Worm (Caenorhabditis elegans) whole organism, L4 larva: ENCODE results near the gene cpi-1.

ENCODE experiments used
- F44E2.7 ChIP-seq: fragments of 200-800 bp; sonication (Bioruptor generic); IDR thresholded peaks from 2 replicates; pipeline ENCODE4 v2.1.2; 2022; ENCODE audit warnings: missing genetic modification characterization, missing compliant biosample characterization
- T20F7.1 ChIP-seq: fragments of 200-800 bp; sonication (Bioruptor generic); optimal IDR thresholded peaks from 2 replicates; lab custom pipeline; 2018; ENCODE audit warnings: mild to moderate bottlenecking, missing genetic modification characterization, missing compliant biosample characterization
- Y105C5A.15 ChIP-seq: fragments of 200-800 bp; sonication (Bioruptor generic); IDR thresholded peaks from 2 replicates; pipeline ENCODE4 v1.3.6; 2022; ENCODE audit warnings: missing genetic modification characterization, missing compliant biosample characterization
- Y75B8A.6 ChIP-seq: fragments of 200-800 bp; sonication (Bioruptor generic); IDR thresholded peaks from 2 replicates; pipeline ENCODE4 v1.3.6; 2022; ENCODE audit warnings: missing genetic modification reagents, missing genetic modification characterization, missing compliant biosample characterization
- ZK337.2 ChIP-seq: fragments of 200-800 bp; sonication (Bioruptor generic); IDR thresholded peaks from 2 replicates; pipeline ENCODE4 v1.3.6; 2022; ENCODE audit warnings: missing genetic modification reagents, missing genetic modification characterization, missing compliant biosample characterization
- ZK546.5 ChIP-seq, 2 experiments: sonication (generic microtip); optimal IDR thresholded peaks; 2 replicates each; lab custom pipeline; 2017; ENCODE audit warnings: missing biosample characterization in 2 of 2, missing genetic modification characterization in 2 of 2
- aha-1 ChIP-seq: fragments of 150-350 bp; peaks from one replicate; lab custom pipeline; 2014; ENCODE audit warnings: missing biosample characterization, missing genetic modification characterization
- aly-2 ChIP-seq: sonication (generic microtip); optimal IDR thresholded peaks from 2 replicates; lab custom pipeline; 2018; ENCODE audit warnings: missing biosample characterization, missing genetic modification characterization
- attf-4 ChIP-seq: sonication (generic microtip); optimal IDR thresholded peaks from 3 replicates; lab custom pipeline; 2017; ENCODE audit warnings: missing biosample characterization, missing genetic modification characterization
- ceh-28 ChIP-seq: fragments of 150-350 bp; optimal IDR thresholded peaks from 2 replicates; lab custom pipeline; 2014; ENCODE audit warnings: missing biosample characterization, missing genetic modification reagents, missing genetic modification characterization
- ceh-82 ChIP-seq: sonication (generic microtip); optimal IDR thresholded peaks from 2 replicates; lab custom pipeline; 2017; ENCODE audit warnings: missing biosample characterization, missing genetic modification characterization
- cey-2 ChIP-seq: sonication (generic microtip); optimal IDR thresholded peaks from 3 replicates; lab custom pipeline; 2017; ENCODE audit warnings: missing genetic modification characterization, mild to moderate bottlenecking, missing compliant biosample characterization, antibody characterized with exemption, borderline replicate concordance; ENCODE audit not compliant: insufficient read depth
- ctbp-1 ChIP-seq: fragments of 200-800 bp; sonication (Bioruptor generic); IDR thresholded peaks from 2 replicates; pipeline ENCODE4 v1.3.6; 2022; ENCODE audit warnings: missing genetic modification reagents, missing genetic modification characterization, missing compliant biosample characterization
- daf-12 ChIP-seq: fragments of 150-350 bp; optimal IDR thresholded peaks from 2 replicates; lab custom pipeline; 2014; ENCODE audit warnings: missing biosample characterization, missing genetic modification reagents, missing genetic modification characterization
- daf-19 ChIP-seq: fragments of 200-800 bp; sonication (Bioruptor generic); conservative IDR thresholded peaks from 2 replicates; pipeline ENCODE4 v1.3.6; 2022; ENCODE audit warnings: missing genetic modification characterization, missing compliant biosample characterization
- dmd-8 ChIP-seq: fragments of 200-800 bp; sonication (Bioruptor generic); IDR thresholded peaks from 2 replicates; pipeline ENCODE4 v1.3.6; 2022; ENCODE audit warnings: missing genetic modification characterization, missing compliant biosample characterization
- dmd-9 ChIP-seq: fragments of 200-800 bp; sonication (Bioruptor generic); IDR thresholded peaks from 2 replicates; pipeline ENCODE4 v1.3.6; 2022; ENCODE audit warnings: missing genetic modification reagents, missing genetic modification characterization, missing compliant biosample characterization
- dve-1 ChIP-seq: sonication (generic microtip); optimal IDR thresholded peaks from 2 replicates; lab custom pipeline; 2017; ENCODE audit warnings: antibody characterized with exemption, mild to moderate bottlenecking, missing genetic modification characterization, missing compliant biosample characterization; ENCODE audit not compliant: insufficient read depth
- egl-27 ChIP-seq: sonication (generic microtip); optimal IDR thresholded peaks from 3 replicates; lab custom pipeline; 2017; ENCODE audit warnings: missing biosample characterization, missing genetic modification reagents, missing genetic modification characterization
- fkh-10 ChIP-seq: fragments of 150-350 bp; optimal IDR thresholded peaks from 2 replicates; lab custom pipeline; 2014; ENCODE audit warnings: missing biosample characterization, missing genetic modification reagents, missing genetic modification characterization
- gei-8 ChIP-seq: fragments of 200-800 bp; sonication (Bioruptor generic); optimal IDR thresholded peaks from 2 replicates; lab custom pipeline; 2018; ENCODE audit warnings: mild to moderate bottlenecking, missing genetic modification characterization, missing compliant biosample characterization
- hif-1 ChIP-seq, 2 experiments: sonication (generic microtip); optimal IDR thresholded peaks; 2 replicates each; lab custom pipeline; 2016 to 2017; ENCODE audit warnings: missing compliant biosample characterization in 2 of 2, missing genetic modification characterization in 2 of 2, missing genetic modification reagents in 2 of 2, missing genotype in 2 of 2, mild to moderate bottlenecking in 1 of 2
- hlh-30 ChIP-seq: sonication (generic microtip); optimal IDR thresholded peaks from 2 replicates; lab custom pipeline; 2017; ENCODE audit warnings: antibody characterized with exemption, mild to moderate bottlenecking, missing genetic modification characterization, missing compliant biosample characterization; ENCODE audit not compliant: insufficient read depth
- jun-1 ChIP-seq: fragments of 150-350 bp; optimal IDR thresholded peaks from 2 replicates; lab custom pipeline; 2014; ENCODE audit warnings: missing biosample characterization, missing genetic modification reagents, missing genetic modification characterization
- lin-1 ChIP-seq: fragments of 200-800 bp; sonication (Bioruptor generic); IDR thresholded peaks from 2 replicates; pipeline ENCODE4 v1.3.6; 2022; ENCODE audit warnings: missing genetic modification reagents, missing genetic modification characterization, missing compliant biosample characterization
- lin-15B ChIP-seq: fragments of 150-350 bp; sonication (generic microtip); optimal IDR thresholded peaks from 3 replicates; lab custom pipeline; 2014; ENCODE audit warnings: missing biosample characterization, missing genetic modification characterization
- lin-39 ChIP-seq: fragments of 150-350 bp; optimal IDR thresholded peaks from 2 replicates; lab custom pipeline; 2014; ENCODE audit warnings: missing biosample characterization, missing genetic modification reagents, missing genetic modification characterization
- lsy-2 ChIP-seq, 2 experiments: fragments of 150-350 bp in 1 of 2; sonication (generic microtip) in 1 of 2; optimal IDR thresholded peaks; 2 replicates each; lab custom pipeline; 2014 to 2017; ENCODE audit warnings: missing biosample characterization in 2 of 2, missing genetic modification characterization in 2 of 2
- madf-5 ChIP-seq, 2 experiments: fragments of 200-800 bp; sonication (Bioruptor generic); IDR thresholded peaks; 2 replicates each; pipeline ENCODE4 v1.3.6; 2022; ENCODE audit warnings: missing compliant biosample characterization in 2 of 2, missing genetic modification characterization in 2 of 2
- mdl-1 ChIP-seq, 2 experiments: fragments of 150-350 bp in 1 of 2; sonication (generic microtip) in 1 of 2; optimal IDR thresholded peaks; 2 replicates each; lab custom pipeline; 2014 to 2017; ENCODE audit warnings: missing biosample characterization in 2 of 2, missing genetic modification characterization in 2 of 2
- mdt-29 ChIP-seq: fragments of 200-800 bp; sonication (Bioruptor generic); IDR thresholded peaks from 2 replicates; pipeline ENCODE4 v1.3.6; 2022; ENCODE audit warnings: missing genetic modification reagents, missing genetic modification characterization, missing compliant biosample characterization
- mxl-2 ChIP-seq: fragments of 200-800 bp; sonication (Bioruptor generic); conservative IDR thresholded peaks from 2 replicates; pipeline ENCODE4 v1.3.6; 2022; ENCODE audit warnings: missing genetic modification reagents, missing genetic modification characterization, missing compliant biosample characterization
- nhr-11 ChIP-seq: fragments of 150-350 bp; optimal IDR thresholded peaks from 2 replicates; lab custom pipeline; 2014; ENCODE audit warnings: missing biosample characterization, missing genetic modification characterization
- nhr-111 ChIP-seq: fragments of 200-800 bp; sonication (Bioruptor generic); optimal IDR thresholded peaks from 2 replicates; lab custom pipeline; 2018; ENCODE audit warnings: mild to moderate bottlenecking, missing genetic modification characterization, missing compliant biosample characterization
- nhr-237 ChIP-seq: sonication (generic microtip); optimal IDR thresholded peaks from 2 replicates; lab custom pipeline; 2017; ENCODE audit warnings: missing biosample characterization, missing genetic modification characterization
- nhr-77 ChIP-seq: fragments of 150-350 bp; optimal IDR thresholded peaks from 2 replicates; lab custom pipeline; 2014; ENCODE audit warnings: missing biosample characterization, missing genetic modification characterization
- pha-4 ChIP-seq, 2 experiments: fragments of 150-350 bp in 1 of 2; fragments of 200-800 bp in 1 of 2; sonication (Bioruptor generic) in 1 of 2; IDR thresholded peaks in 1 of 2; optimal IDR thresholded peaks in 1 of 2; 2 replicates each; pipeline versions ENCODE4 v1.3.6 to Lab custom; 2014 to 2022; ENCODE audit warnings: missing genetic modification characterization in 2 of 2, missing genetic modification reagents in 2 of 2, missing biosample characterization in 1 of 2, missing compliant biosample characterization in 1 of 2
- php-3 ChIP-seq: fragments of 200-800 bp; sonication (Bioruptor generic); IDR thresholded peaks from 2 replicates; pipeline ENCODE4 v1.3.6; 2022; ENCODE audit warnings: missing genetic modification reagents, missing genetic modification characterization, missing compliant biosample characterization
- rbr-2 ChIP-seq: sonication (generic microtip); optimal IDR thresholded peaks from 2 replicates; lab custom pipeline; 2016; ENCODE audit warnings: missing genotype, missing genetic modification characterization, missing compliant biosample characterization
- sdz-12 ChIP-seq: fragments of 200-800 bp; sonication (Bioruptor generic); optimal IDR thresholded peaks from 2 replicates; lab custom pipeline; 2018; ENCODE audit warnings: mild to moderate bottlenecking, missing genetic modification characterization, missing compliant biosample characterization
- unc-39 ChIP-seq: sonication (generic microtip); optimal IDR thresholded peaks from 2 replicates; lab custom pipeline; 2017; ENCODE audit warnings: missing biosample characterization, missing genetic modification characterization
- unc-62 ChIP-seq, 3 experiments: fragments of 150-350 bp in 1 of 3; sonication (generic microtip); optimal IDR thresholded peaks in 2 of 3; peaks in 1 of 3; 1 replicate in 1 of 3; 2 replicates in 2 of 3; lab custom pipeline; 2014 to 2017; ENCODE audit warnings: missing biosample characterization in 3 of 3, missing genetic modification characterization in 3 of 3, missing genetic modification reagents in 3 of 3, missing genotype in 1 of 3
- vab-7 ChIP-seq: fragments of 200-800 bp; sonication (Bioruptor generic); IDR thresholded peaks from 2 replicates; pipeline ENCODE4 v1.3.6; 2022; ENCODE audit warnings: missing genetic modification reagents, missing genetic modification characterization, missing compliant biosample characterization
- zag-1 ChIP-seq: fragments of 150-350 bp; optimal IDR thresholded peaks from 2 replicates; lab custom pipeline; 2014; ENCODE audit warnings: missing biosample characterization, missing genetic modification characterization
- zip-11 ChIP-seq: fragments of 200-800 bp; sonication (Bioruptor generic); IDR thresholded peaks from 2 replicates; pipeline ENCODE4 v1.3.6; 2022; ENCODE audit warnings: missing genetic modification characterization, missing compliant biosample characterization
- ztf-7 ChIP-seq: fragments of 150-350 bp; optimal IDR thresholded peaks from 2 replicates; lab custom pipeline; 2014; ENCODE audit warnings: missing biosample characterization, missing genetic modification characterization

cpi-1 gene

DNA sequence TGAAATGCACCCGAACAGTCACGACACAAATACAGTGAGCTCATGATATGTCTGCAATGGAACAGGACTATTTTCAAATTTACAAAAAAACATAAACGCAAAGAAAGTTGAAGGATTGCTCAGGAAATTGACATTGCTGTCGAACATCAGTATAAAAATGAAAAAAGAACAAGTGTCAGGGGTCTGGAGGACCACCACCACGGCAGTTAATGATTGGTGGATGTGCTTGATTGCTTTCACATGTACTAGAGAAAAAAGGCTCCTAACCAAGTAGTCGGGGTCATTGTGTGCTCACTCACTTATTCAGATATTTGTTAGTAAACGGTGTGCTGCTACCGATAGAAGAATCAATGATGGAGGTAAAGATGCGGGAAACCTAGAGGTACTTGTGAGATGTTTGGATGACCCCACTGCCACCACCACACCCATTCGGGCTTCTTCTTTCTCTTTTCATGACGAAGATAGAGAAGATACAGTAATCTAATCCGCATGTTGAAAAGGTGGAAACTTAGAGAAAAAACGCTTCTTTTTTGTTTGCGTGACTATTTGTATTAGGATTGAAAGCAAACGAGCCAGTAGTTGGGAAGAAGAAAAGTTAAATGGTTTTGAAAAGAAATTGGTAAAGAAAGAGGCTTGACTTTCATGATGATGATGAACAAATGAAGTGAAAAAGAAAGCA, 33.9 kb upstream of the cpi-1 start, which contains the start of gene M03D4.4:
Gene M03D4.4 (minus strand): TSS at position 51 of the 679 bp plus-strand sequence.
- no peak for TF ChIP-seq dmd-9 (GFP tag; lab: Robert Waterston, UW)
- peak; percentile 78 for TF ChIP-seq aha-1 (tag; lab: Kevin White, UChicago)
- TF ChIP-seq, all 104 proteins: peak for 1

DNA sequence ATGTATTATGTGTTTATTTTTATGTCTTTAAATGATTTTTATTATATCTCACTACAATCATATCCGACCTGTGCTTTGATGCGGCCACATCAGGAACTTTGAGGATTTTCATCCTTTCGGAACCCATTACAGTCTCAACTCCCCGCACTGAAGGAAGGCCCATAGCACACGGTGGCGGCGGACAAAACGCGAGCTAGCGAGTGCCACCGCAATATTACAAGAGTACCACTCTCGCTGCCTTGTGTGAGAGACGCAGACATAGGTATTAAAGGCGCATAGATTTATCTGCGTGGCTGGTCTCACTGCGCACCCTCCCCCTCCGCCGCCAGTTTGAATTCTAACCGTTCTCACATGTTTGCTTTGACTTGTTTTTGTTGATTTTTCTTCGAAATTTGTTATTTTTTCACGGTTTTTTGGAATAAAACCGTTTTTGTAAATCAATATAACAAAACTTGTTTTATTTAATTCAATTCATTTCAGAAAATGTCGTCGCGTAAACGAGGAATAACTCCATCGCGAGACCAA, 24.3 kb upstream of the cpi-1 start, which contains the start of gene zen-4:
Gene zen-4 (plus strand): TSS at position 475 of the 525 bp plus-strand sequence.
- TF ChIP-seq madf-5 (GFP tag; IDR thresholded peaks at IDR 0.05; lab: Robert Waterston, UW) (0 out of 4 replicates have a peak, but pooled peaks have one; percentile 50 to 53), ztf-7 (no peak), nhr-77 (tag; lab: Kevin White, UChicago) (no peak), pha-4 (GFP tag; IDR thresholded peaks at IDR 0.05; lab: Robert Waterston, UW) (peak; percentile 55; the same call in 1 of the 2 replicates), pha-4 (tag; optimal IDR thresholded peaks at IDR 0.05; lab: Kevin White, UChicago) (no peak), vab-7 (GFP tag; lab: Robert Waterston, UW) (no peak), cey-2 (tag; lab: Kevin White, UChicago) (no peak), mxl-2 (GFP tag; lab: Robert Waterston, UW) (no peak), ZK546.5 (tag; optimal IDR thresholded peaks at IDR 0.05; lab: Kevin White, UChicago) (no peak), lin-15B (no peak), ceh-82 (tag; lab: Kevin White, UChicago) (no peak), daf-12 (tag; lab: Kevin White, UChicago) (no peak), Y105C5A.15 (GFP tag; lab: Robert Waterston, UW) (no peak), unc-39 (tag; lab: Kevin White, UChicago) (no peak), aly-2 (tag; lab: Kevin White, UChicago) (no peak), Y75B8A.6 (GFP tag; lab: Robert Waterston, UW) (no peak), mdt-29 (GFP tag; lab: Robert Waterston, UW) (peak; percentile 90), php-3 (peak; percentile 55; the same call in 1 of the 2 replicates), hif-1 (tag; optimal IDR thresholded peaks at IDR 0.05; lab: Kevin White, UChicago) (no peak), hlh-30 (no peak), mdl-1 (tag; optimal IDR thresholded peaks at IDR 0.05; lab: Kevin White, UChicago) (no peak), nhr-237 (tag; lab: Kevin White, UChicago) (no peak), egl-27 (tag; lab: Kevin White, UChicago) (no peak), lin-39 (tag; lab: Kevin White, UChicago) (no peak), dve-1 (tag; lab: Kevin White, UChicago) (peak; percentile 48), gei-8 (no peak), ZK337.2 (GFP tag; lab: Robert Waterston, UW) (no peak), lin-1 (GFP tag; lab: Robert Waterston, UW) (no peak), fkh-10 (GFP tag; lab: Kevin White, UChicago) (no peak), attf-4 (tag; lab: Kevin White, UChicago) (no peak), T20F7.1 (no peak), ceh-28 (no peak), ctbp-1 (GFP tag; lab: Robert Waterston, UW) (no peak), nhr-11 (no peak), jun-1 (tag; lab: Kevin White, UChicago) (no peak), zag-1 (tag; lab: Kevin White, UChicago) (no peak), sdz-12 (GFP tag; lab: Kevin White, UChicago) (no peak), rbr-2 (peak; percentile 20), dmd-8 (GFP tag; lab: Robert Waterston, UW) (no peak), lsy-2 (tag; optimal IDR thresholded peaks at IDR 0.05; lab: Kevin White, UChicago) (no peak), F44E2.7 (GFP tag; lab: Robert Waterston, UW) (no peak), zip-11 (no peak), daf-19 (GFP tag; lab: Robert Waterston, UW) (peak; percentile 47; the same call in 1 of the 2 replicates), nhr-111 (no peak), unc-62 (GFP tag; optimal IDR thresholded peaks at IDR 0.05 in 1 of 2; lab: Kevin White, UChicago) (peak in 1 of 2 experiments; percentile 89), unc-62 (tag; optimal IDR thresholded peaks at IDR 0.05; lab: Kevin White, UChicago) (no peak)
